Fruit fly (Drosophila melanogaster): ENCODE results near the gene CG14864.

Gene CG14864

dm6 chr3R:15250454-15250853 lies 17.9 kb downstream of the CG14864 start (continued):
- peak; percentile 85 for TF ChIP-seq slbo (GFP tag; IDR thresholded peaks at IDR 0.05)
- TF ChIP-seq Sox102F (GFP tag; optimal IDR thresholded peaks at IDR 0.05): no peak
- no peak for TF ChIP-seq bsh (GFP tag; optimal IDR thresholded peaks at IDR 0.05)
- TF ChIP-seq bcd (GFP tag; optimal IDR thresholded peaks at IDR 0.05): peak; percentile 65
- peak; percentile 83 for TF ChIP-seq CG14014 (GFP tag; IDR thresholded peaks at IDR 0.05)
- TF ChIP-seq E2f1 (GFP tag; IDR thresholded peaks at IDR 0.05): peak; percentile 76
- TF ChIP-seq CG31441 (GFP tag; IDR thresholded peaks at IDR 0.05): no peak; the same call in none of the 2 replicates
- TF ChIP-seq Dek (tag; optimal IDR thresholded peaks at IDR 0.05): peak; percentile 74
- TF ChIP-seq nerfin-1 (tag; optimal IDR thresholded peaks at IDR 0.05): no peak
- TF ChIP-seq Dad (GFP tag; optimal IDR thresholded peaks at IDR 0.05): no peak
- peak; percentile 76 for TF ChIP-seq sens (GFP tag)
- peak; percentile 75 for TF ChIP-seq CG14050 (GFP tag; IDR thresholded peaks at IDR 0.05)
- TF ChIP-seq CG2875 (GFP tag; optimal IDR thresholded peaks at IDR 0.05): no peak
- no peak for TF ChIP-seq hkb (optimal IDR thresholded peaks at IDR 0.05)
- TF ChIP-seq hkb (GFP tag; IDR thresholded peaks at IDR 0.05): peak; percentile 85
- TF ChIP-seq psq (GFP tag; optimal IDR thresholded peaks at IDR 0.05): no peak
- peak; percentile 69 for TF ChIP-seq CG9817 (tag; optimal IDR thresholded peaks at IDR 0.05)
- no peak for TF ChIP-seq Bgb (GFP tag; IDR thresholded peaks at IDR 0.05; ENCODE audit: partially characterized antibody)
- no peak for TF ChIP-seq CG2129 (GFP tag; IDR thresholded peaks at IDR 0.05; ENCODE audit: partially characterized antibody)
- peak; percentile 94 for TF ChIP-seq CG18599 (GFP tag; optimal IDR thresholded peaks at IDR 0.05)
- TF ChIP-seq CG30403 (GFP tag; optimal IDR thresholded peaks at IDR 0.05): no peak
- peak; percentile 76 for TF ChIP-seq Ptx1 (GFP tag; IDR thresholded peaks at IDR 0.05)
- no peak for TF ChIP-seq pb (GFP tag; optimal IDR thresholded peaks at IDR 0.05)
- peak; percentile 41 for TF ChIP-seq CG34376 (GFP tag; optimal IDR thresholded peaks at IDR 0.05)
- TF ChIP-seq CG9876 (GFP tag; optimal IDR thresholded peaks at IDR 0.05): no peak
- TF ChIP-seq knrl (GFP tag; IDR thresholded peaks at IDR 0.05; ENCODE audit: partially characterized antibody): no peak
- TF ChIP-seq Neu2 (GFP tag; optimal IDR thresholded peaks at IDR 0.05; ENCODE audit: borderline replicate concordance): no peak
- TF ChIP-seq CG1602 (GFP tag; optimal IDR thresholded peaks at IDR 0.05): no peak
- TF ChIP-seq Sin3A (optimal IDR thresholded peaks at IDR 0.05): no peak
- TF ChIP-seq crc (GFP tag; optimal IDR thresholded peaks at IDR 0.05): no peak
- no peak for TF ChIP-seq abd-A (tag; optimal IDR thresholded peaks at IDR 0.05)
- no peak for TF ChIP-seq otp (GFP tag; IDR thresholded peaks at IDR 0.05)
- TF ChIP-seq NC2α (GFP tag; optimal IDR thresholded peaks at IDR 0.05): no peak
- no peak for TF ChIP-seq Deaf1 (tag; optimal IDR thresholded peaks at IDR 0.05)
- peak; percentile 32 for TF ChIP-seq kay (GFP tag; optimal IDR thresholded peaks at IDR 0.05)
- TF ChIP-seq CG3065 (GFP tag; optimal IDR thresholded peaks at IDR 0.05): no peak
- TF ChIP-seq fd96Cb (tag; optimal IDR thresholded peaks at IDR 0.05): peak; percentile 30
- no peak for TF ChIP-seq CG3726 (GFP tag; IDR thresholded peaks at IDR 0.05)
- peak; percentile 72 for TF ChIP-seq cwo (GFP tag; optimal IDR thresholded peaks at IDR 0.05)
- TF ChIP-seq CG3847 (GFP tag; IDR thresholded peaks at IDR 0.05): peak; percentile 51
- no peak for TF ChIP-seq CG14710 (tag; optimal IDR thresholded peaks at IDR 0.05)
- no peak for TF ChIP-seq ab (GFP tag; optimal IDR thresholded peaks at IDR 0.05)
- peak; percentile 74 for TF ChIP-seq Ada2b (GFP tag; IDR thresholded peaks at IDR 0.05)
- peak; percentile 67 for TF ChIP-seq Taf1 (GFP tag; IDR thresholded peaks at IDR 0.05)
- TF ChIP-seq Dp (GFP tag; optimal IDR thresholded peaks at IDR 0.05): no peak
- TF ChIP-seq org-1 (GFP tag; optimal IDR thresholded peaks at IDR 0.05): peak; percentile 62
- peak; percentile 59; the same call in 1 of the 2 replicates for TF ChIP-seq Adf1 (GFP tag; IDR thresholded peaks at IDR 0.05)
- TF ChIP-seq crol (GFP tag; IDR thresholded peaks at IDR 0.05): no peak
- no peak for TF ChIP-seq ro (GFP tag; IDR thresholded peaks at IDR 0.05)
- peak; percentile 48; the same call in 1 of the 3 replicates for TF ChIP-seq CG7357 (GFP tag; IDR thresholded peaks at IDR 0.05)
- TF ChIP-seq stwl (tag; optimal IDR thresholded peaks at IDR 0.05): no peak
- no peak for TF ChIP-seq CG17568 (GFP tag; optimal IDR thresholded peaks at IDR 0.05)

Measured in whole organism, embryonic.